Fruit fly (Drosophila melanogaster): ENCODE measurements around the gene CG4238.

CG4238 gene

dm6 chr2L:1987434-1988191 lies 22.0 kb upstream of the CG4238 start, which contains the start of gene Got2:
Gene Got2, minus strand, starts transcription at chr2L:1987758.
- no peak for TF ChIP-seq noc (tag; optimal IDR thresholded peaks at IDR 0.05)

DNA sequence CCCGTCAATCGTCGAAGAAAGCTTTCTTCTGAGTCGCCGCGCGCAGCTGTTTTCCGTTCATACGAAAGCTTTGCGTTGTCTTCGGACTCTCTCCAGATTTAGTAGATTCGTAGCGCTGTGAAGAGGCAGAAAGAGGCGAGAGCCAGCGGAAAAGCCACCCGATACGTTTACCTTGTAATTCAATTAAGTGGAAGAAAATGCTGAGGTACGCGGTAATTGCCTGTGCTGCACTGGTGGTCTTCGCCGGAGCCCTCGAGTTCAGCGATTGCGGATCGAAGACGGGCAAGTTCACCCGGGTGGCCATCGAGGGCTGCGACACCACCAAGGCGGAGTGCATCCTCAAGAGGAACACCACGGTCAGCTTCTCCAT lies 21.5 kb upstream of the CG4238 start, which contains the start of gene Npc2a:
Npc2a (plus strand) TSS at position 99 of the 370 bp plus-strand sequence.
- no peak for TF ChIP-seq noc (tag; optimal IDR thresholded peaks at IDR 0.05)

- TF ChIP-seq noc (tag; optimal IDR thresholded peaks at IDR 0.05) = peak; percentile 28
Observed at dm6 chr2L:1989278-1989918, 20.3 kb upstream of the CG4238 start.

dm6 chr2L:1992060-1992459 lies 17.6 kb upstream of the CG4238 start, which contains the start of gene Obp22a:
Gene Obp22a, minus strand, starts transcription at chr2L:1992160.
- TF ChIP-seq noc (tag; optimal IDR thresholded peaks at IDR 0.05) = no peak

- no peak for TF ChIP-seq noc (tag; optimal IDR thresholded peaks at IDR 0.05)
Observed at dm6 chr2L:2006082-2006669, 3.5 kb upstream of the CG4238 start, which contains the start of gene CG33543. Gene CG33543, minus strand, starts transcription at chr2L:2006313.

dm6 chr2L:2007093-2007492 lies 2.6 kb upstream of the CG4238 start, which contains the start of gene CG15353:
Gene CG15353, minus strand, starts transcription at chr2L:2007193.
- no peak for TF ChIP-seq noc (tag; optimal IDR thresholded peaks at IDR 0.05)

DNA sequence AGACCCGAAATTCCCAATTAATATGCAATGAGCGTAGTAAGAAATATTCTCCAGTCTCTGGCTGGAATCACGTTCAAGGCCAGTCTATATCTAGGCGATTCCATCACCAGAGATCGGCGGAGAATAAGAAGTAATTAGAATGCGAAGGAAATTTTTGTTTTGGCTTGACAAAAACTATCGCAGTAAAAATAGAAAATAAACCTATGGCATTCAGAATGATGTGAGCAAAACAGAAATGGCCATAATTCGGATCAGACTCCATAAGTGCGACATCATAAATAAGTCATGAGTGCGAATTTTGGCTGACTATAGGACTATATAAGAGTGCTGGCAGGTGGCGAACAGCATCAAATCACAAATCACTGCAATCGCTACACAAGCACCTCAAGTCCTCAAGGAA lies 1.5 kb upstream of the CG4238 start, which contains the start of gene Nplp4:
Nplp4 (plus strand) TSS at position 301 of the 400 bp plus-strand sequence.
- TF ChIP-seq noc (tag; optimal IDR thresholded peaks at IDR 0.05) = no peak

DNA sequence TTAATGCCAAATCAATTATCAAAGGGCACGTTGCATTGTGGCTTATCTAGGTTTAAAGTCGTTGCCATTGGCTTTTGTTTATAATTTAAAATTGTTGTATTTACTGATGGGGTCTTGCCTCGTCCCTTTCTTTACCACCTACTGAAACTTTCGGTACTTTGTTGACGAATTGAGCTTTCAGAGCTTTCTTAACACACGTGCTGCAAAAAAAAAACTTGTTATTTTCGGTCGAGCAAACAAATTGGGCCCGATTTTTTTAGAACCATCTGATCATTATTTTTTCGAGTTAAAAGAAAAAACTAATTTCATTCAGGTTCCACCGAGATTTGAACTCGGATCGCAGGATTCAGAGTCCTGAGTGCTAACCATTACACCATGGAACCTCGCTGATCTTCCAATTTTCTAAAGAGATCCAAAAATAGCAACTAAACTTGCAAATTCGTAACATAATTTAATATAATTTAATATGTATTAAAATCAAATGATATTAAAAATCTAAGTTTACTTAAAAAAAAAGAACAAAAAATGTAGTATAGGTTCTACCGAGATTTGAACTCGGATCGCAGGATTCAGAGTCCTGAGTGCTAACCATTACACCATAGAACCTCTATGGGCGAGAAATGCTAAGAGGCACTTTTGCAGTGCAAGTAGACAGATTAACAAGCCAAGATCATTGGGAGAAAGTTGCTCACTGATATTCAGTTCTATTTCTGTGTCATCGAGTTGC lies 839 bp downstream of the CG4238 start:
- peak; percentile 19 for TF ChIP-seq noc (tag; optimal IDR thresholded peaks at IDR 0.05)

- TF ChIP-seq noc (tag; optimal IDR thresholded peaks at IDR 0.05) = no peak
Observed at dm6 chr2L:2011430-2011829, 1.8 kb downstream of the CG4238 start.

DNA sequence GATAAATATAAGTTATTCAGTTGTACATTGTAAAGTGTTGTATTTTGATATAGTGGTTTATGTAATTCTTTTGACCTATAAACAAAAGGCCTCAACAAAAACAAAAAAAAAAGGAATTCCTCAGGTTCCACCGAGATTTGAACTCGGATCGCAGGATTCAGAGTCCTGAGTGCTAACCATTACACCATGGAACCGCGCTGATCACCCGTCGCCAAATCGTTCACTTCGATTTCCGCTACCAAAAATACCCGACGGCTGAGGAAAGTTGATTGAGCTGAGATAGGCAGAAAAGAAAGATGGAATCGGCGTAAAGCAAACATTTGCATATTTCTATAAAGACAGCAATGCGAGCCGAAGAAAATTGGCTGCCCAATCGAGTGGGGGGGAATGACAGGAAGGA lies 3.4 kb downstream of the CG4238 start:
- no peak for TF ChIP-seq noc (tag; optimal IDR thresholded peaks at IDR 0.05)

dm6 chr2L:2013836-2014434 lies 4.3 kb downstream of the CG4238 start:
- no peak for TF ChIP-seq noc (tag; optimal IDR thresholded peaks at IDR 0.05)

DNA sequence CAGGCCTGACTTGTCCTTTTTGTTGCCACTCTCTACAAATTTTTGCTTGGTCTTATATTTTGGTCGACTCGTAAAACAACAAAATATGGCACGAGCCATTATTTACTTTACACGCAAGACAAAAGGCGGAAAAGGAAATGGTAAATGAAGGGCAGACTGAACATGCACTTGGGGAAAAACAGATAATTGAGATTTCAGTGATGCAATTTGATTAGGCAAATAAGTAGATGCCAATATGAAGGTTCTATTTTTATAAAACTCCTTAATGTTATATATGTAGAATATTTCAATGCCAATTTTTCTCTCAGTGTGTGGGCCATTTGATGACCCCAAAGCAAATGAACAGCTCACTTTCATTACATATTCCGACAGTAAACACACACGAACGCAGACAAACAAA lies 5.5 kb downstream of the CG4238 start:
- TF ChIP-seq noc (tag; optimal IDR thresholded peaks at IDR 0.05) = no peak

DNA sequence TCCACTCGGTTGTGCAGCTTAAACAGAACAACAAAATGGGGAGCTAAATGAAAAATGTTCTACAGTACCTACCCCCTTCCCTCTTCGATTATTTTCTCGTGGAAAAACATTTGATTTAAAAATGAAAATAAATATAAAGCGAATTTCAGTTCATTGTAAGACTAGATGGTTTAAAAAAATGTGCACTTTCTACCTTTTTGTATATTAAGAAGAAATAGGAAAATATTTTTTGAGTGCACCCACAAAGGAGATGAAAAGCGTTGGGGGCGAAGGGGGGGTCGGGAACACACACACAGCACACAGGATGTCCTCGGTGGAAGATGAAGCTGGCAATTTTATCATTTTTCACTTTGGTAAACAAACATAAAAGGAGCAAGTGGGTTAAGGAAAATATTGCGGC lies 13.2 kb downstream of the CG4238 start:
- no peak for TF ChIP-seq noc (tag; optimal IDR thresholded peaks at IDR 0.05)

dm6 chr2L:2031522-2031921 lies 21.9 kb downstream of the CG4238 start:
- no peak for TF ChIP-seq noc (tag; optimal IDR thresholded peaks at IDR 0.05)

DNA sequence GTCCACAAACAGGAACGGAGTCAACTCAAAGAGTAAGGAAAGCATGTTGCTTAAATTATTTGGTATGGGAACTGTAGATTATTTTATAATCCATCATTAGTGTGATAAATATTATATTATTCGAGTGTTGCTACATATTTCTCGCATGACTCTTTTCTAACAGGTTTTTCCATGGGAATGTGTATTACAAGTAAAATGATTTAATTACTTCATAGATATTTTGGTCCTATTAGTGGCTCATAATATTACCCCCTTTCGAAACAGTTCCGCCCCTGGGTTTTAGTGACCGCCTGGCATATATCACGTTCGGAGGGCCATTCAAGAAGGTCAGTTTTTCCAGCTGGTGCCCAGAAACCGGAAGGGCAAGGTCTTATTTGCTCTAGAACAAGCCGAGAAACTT lies 22.4 kb downstream of the CG4238 start:
- no peak for TF ChIP-seq noc (tag; optimal IDR thresholded peaks at IDR 0.05)

dm6 chr2L:2035941-2036340 lies 26.3 kb downstream of the CG4238 start, which contains the start of gene CG42296:
Gene CG42296, minus strand, starts transcription at chr2L:2036041.
- TF ChIP-seq noc (tag; optimal IDR thresholded peaks at IDR 0.05) = no peak
